Fruit fly (Drosophila melanogaster): ENCODE results near the gene bbx.

dm6 chrX:21378344-21378882, 15.6 kb downstream of the bbx start:
- no peak for TF ChIP-seq usp (GFP tag; optimal IDR thresholded peaks at IDR 0.05)
- no peak for TF ChIP-seq psq (optimal IDR thresholded peaks at IDR 0.05)
- no peak for TF ChIP-seq CG8478 (optimal IDR thresholded peaks at IDR 0.05)
- TF ChIP-seq Dll (optimal IDR thresholded peaks at IDR 0.05): no peak
- TF ChIP-seq EcR (GFP tag; optimal IDR thresholded peaks at IDR 0.05): no peak
- TF ChIP-seq pan (optimal IDR thresholded peaks at IDR 0.05): no peak

All from whole organism.